Fruit fly (Drosophila melanogaster): ENCODE data around the gene mRpL45.

The mRpL45 gene

dm6 chr3R:22626842-22627392 lies 8.6 kb downstream of the mRpL45 start (continued):
- TF ChIP-seq Deaf1 (tag; optimal IDR thresholded peaks at IDR 0.05) = no peak
- no peak for TF ChIP-seq stc (GFP tag; IDR thresholded peaks at IDR 0.05)
- no peak for TF ChIP-seq CG15073 (GFP tag; optimal IDR thresholded peaks at IDR 0.05)
- TF ChIP-seq MBD-R2 (GFP tag; IDR thresholded peaks at IDR 0.05) = no peak; the same call in 1 of the 2 replicates
- TF ChIP-seq odd (GFP tag; optimal IDR thresholded peaks at IDR 0.05) = peak; percentile 69
- no peak for TF ChIP-seq Abd-B (GFP tag; optimal IDR thresholded peaks at IDR 0.05)
- TF ChIP-seq Dll (GFP tag; IDR thresholded peaks at IDR 0.05; ENCODE audit: partially characterized antibody) = 0 out of 4 replicates have a peak, but pooled peaks have one; percentile 16
- peak; percentile 79 for TF ChIP-seq Hmr (GFP tag; optimal IDR thresholded peaks at IDR 0.05)
- peak; percentile 79 for TF ChIP-seq Vsx1 (GFP tag; optimal IDR thresholded peaks at IDR 0.05)
- peak; percentile 57 for TF ChIP-seq PHDP (tag; optimal IDR thresholded peaks at IDR 0.05)
- TF ChIP-seq Six4 (GFP tag; optimal IDR thresholded peaks at IDR 0.05) = no peak
- TF ChIP-seq CG1233 (GFP tag; optimal IDR thresholded peaks at IDR 0.05) = peak; percentile 62
- TF ChIP-seq CG2712 (tag; optimal IDR thresholded peaks at IDR 0.05) = peak; percentile 37
- TF ChIP-seq tup (GFP tag; optimal IDR thresholded peaks at IDR 0.05) = no peak
- TF ChIP-seq schlank (tag; optimal IDR thresholded peaks at IDR 0.05) = peak; percentile 63
- peak; percentile 37 for TF ChIP-seq CG13424 (tag; optimal IDR thresholded peaks at IDR 0.05)
- no peak for TF ChIP-seq phol (tag; optimal IDR thresholded peaks at IDR 0.05)
- TF ChIP-seq CG10543 (GFP tag; optimal IDR thresholded peaks at IDR 0.05) = peak; percentile 82
- TF ChIP-seq Sox102F (GFP tag; optimal IDR thresholded peaks at IDR 0.05) = peak; percentile 32
- TF ChIP-seq Ravus (GFP tag; IDR thresholded peaks at IDR 0.05) = no peak
- TF ChIP-seq CG4707 (GFP tag; optimal IDR thresholded peaks at IDR 0.05) = peak; percentile 50
- no peak for TF ChIP-seq CG5245 (GFP tag; optimal IDR thresholded peaks at IDR 0.05)
- peak; percentile 30 for TF ChIP-seq CG4854 (GFP tag; optimal IDR thresholded peaks at IDR 0.05)
- TF ChIP-seq NFAT (GFP tag; IDR thresholded peaks at IDR 0.05) = no peak
- peak; percentile 30 for TF ChIP-seq CG14965 (GFP tag; optimal IDR thresholded peaks at IDR 0.05; ENCODE audit: borderline replicate concordance)
- TF ChIP-seq corto (GFP tag; optimal IDR thresholded peaks at IDR 0.05) = no peak
- no peak for TF ChIP-seq stwl (tag; optimal IDR thresholded peaks at IDR 0.05)
- TF ChIP-seq Lhr (GFP tag; optimal IDR thresholded peaks at IDR 0.05) = no peak
- peak; percentile 66 for TF ChIP-seq CG34376 (GFP tag; optimal IDR thresholded peaks at IDR 0.05)
- TF ChIP-seq grau (tag; optimal IDR thresholded peaks at IDR 0.05) = peak; percentile 37
- TF ChIP-seq Mrtf (GFP tag; IDR thresholded peaks at IDR 0.05) = no peak
- no peak for TF ChIP-seq sisA (GFP tag; IDR thresholded peaks at IDR 0.05)
- TF ChIP-seq sd (tag; optimal IDR thresholded peaks at IDR 0.05) = peak; percentile 75
- no peak for TF ChIP-seq crc (GFP tag; optimal IDR thresholded peaks at IDR 0.05)
- peak; percentile 69 for TF ChIP-seq pros (GFP tag; optimal IDR thresholded peaks at IDR 0.05)
- TF ChIP-seq CG8281 (tag; optimal IDR thresholded peaks at IDR 0.05) = no peak
- no peak for TF ChIP-seq Rx (GFP tag; IDR thresholded peaks at IDR 0.05)
- no peak for TF ChIP-seq CG10274 (GFP tag; optimal IDR thresholded peaks at IDR 0.05)
- TF ChIP-seq Oli (tag; optimal IDR thresholded peaks at IDR 0.05) = no peak
- no peak for TF ChIP-seq CG10565 (GFP tag; optimal IDR thresholded peaks at IDR 0.05)
- peak; percentile 93; the same call in 3 of the 4 replicates for TF ChIP-seq chinmo (GFP tag; IDR thresholded peaks at IDR 0.05; ENCODE audit: partially characterized antibody)
- peak; percentile 86 for TF ChIP-seq CG7745 (tag; optimal IDR thresholded peaks at IDR 0.05)
- no peak for TF ChIP-seq Hmx (GFP tag; optimal IDR thresholded peaks at IDR 0.05)
- TF ChIP-seq Side (GFP tag; optimal IDR thresholded peaks at IDR 0.05) = peak; percentile 59
- TF ChIP-seq CG17385 (GFP tag; optimal IDR thresholded peaks at IDR 0.05) = peak; percentile 14
- peak; percentile 83 for TF ChIP-seq kah (GFP tag; optimal IDR thresholded peaks at IDR 0.05)
- TF ChIP-seq CG18619 (GFP tag; optimal IDR thresholded peaks at IDR 0.05) = peak; percentile 55
- no peak for TF ChIP-seq CG10267 (tag; optimal IDR thresholded peaks at IDR 0.05)
- TF ChIP-seq amos (GFP tag; IDR thresholded peaks at IDR 0.05; ENCODE audit: partially characterized antibody) = no peak
